Worm (Caenorhabditis elegans) whole organism, mixed stage, embryonic: ENCODE results near the gene K12H6.6.

Experiments used
- bed-3 ChIP-seq: fragments of 200-800 bp; sonication (Bioruptor generic); optimal IDR thresholded peaks from 3 replicates; lab custom pipeline; 2018; ENCODE audit warnings: mild to moderate bottlenecking, missing genetic modification characterization, moderate library complexity, missing compliant biosample characterization
- ceh-39 ChIP-seq: fragments of 150-350 bp; optimal IDR thresholded peaks from 2 replicates; lab custom pipeline; 2014; ENCODE audit warnings: missing biosample characterization, missing genetic modification characterization
- ceh-43 ChIP-seq: fragments of 200-800 bp; sonication (Bioruptor generic); optimal IDR thresholded peaks from 2 replicates; lab custom pipeline; 2018; ENCODE audit warnings: mild to moderate bottlenecking, missing genetic modification characterization, moderate library complexity, missing compliant biosample characterization
- ceh-83 ChIP-seq: fragments of 200-800 bp; sonication (Bioruptor generic); optimal IDR thresholded peaks from 2 replicates; lab custom pipeline; 2018; ENCODE audit warnings: mild to moderate bottlenecking, missing genetic modification characterization, missing compliant biosample characterization
- cnd-1 ChIP-seq: fragments of 200-800 bp; sonication (Bioruptor generic); optimal IDR thresholded peaks from 2 replicates; lab custom pipeline; 2018; ENCODE audit warnings: mild to moderate bottlenecking, missing genetic modification characterization, missing compliant biosample characterization
- drap-1 ChIP-seq: fragments of 200-800 bp; sonication (Bioruptor generic); optimal IDR thresholded peaks from 3 replicates; lab custom pipeline; 2018; ENCODE audit warnings: mild to moderate bottlenecking, missing genetic modification characterization, missing compliant biosample characterization
- elt-1 ChIP-seq: sonication (generic microtip); optimal IDR thresholded peaks from 2 replicates; lab custom pipeline; 2017; ENCODE audit warnings: missing genetic modification characterization, mild to moderate bottlenecking, missing compliant biosample characterization, antibody characterized with exemption, moderate library complexity, borderline replicate concordance; ENCODE audit not compliant: insufficient read depth
- elt-3 ChIP-seq: fragments of 150-350 bp; optimal IDR thresholded peaks from 2 replicates; lab custom pipeline; 2014; ENCODE audit warnings: missing biosample characterization, missing genetic modification characterization
- ham-2 ChIP-seq: fragments of 200-800 bp; sonication (Bioruptor generic); optimal IDR thresholded peaks from 2 replicates; lab custom pipeline; 2018; ENCODE audit warnings: mild to moderate bottlenecking, missing genetic modification characterization, missing compliant biosample characterization
- hlh-1 ChIP-seq: fragments of 150-350 bp; optimal IDR thresholded peaks from 2 replicates; lab custom pipeline; 2014; ENCODE audit warnings: missing biosample characterization, missing genetic modification reagents, missing genetic modification characterization
- lin-32 ChIP-seq: fragments of 200-800 bp; sonication (Bioruptor generic); optimal IDR thresholded peaks from 2 replicates; lab custom pipeline; 2018; ENCODE audit warnings: mild to moderate bottlenecking, missing genetic modification characterization, missing compliant biosample characterization
- lsy-2 ChIP-seq: fragments of 150-350 bp; optimal IDR thresholded peaks from 2 replicates; lab custom pipeline; 2014; ENCODE audit warnings: missing biosample characterization, missing genetic modification characterization
- mab-5 ChIP-seq: fragments of 150-350 bp; optimal IDR thresholded peaks from 2 replicates; lab custom pipeline; 2014; ENCODE audit warnings: missing biosample characterization, missing genetic modification characterization
- nhr-237 ChIP-seq: fragments of 150-350 bp; optimal IDR thresholded peaks from 2 replicates; lab custom pipeline; 2014; ENCODE audit warnings: missing biosample characterization, missing genetic modification characterization
- pha-4 ChIP-seq: fragments of 150-350 bp; optimal IDR thresholded peaks from 2 replicates; lab custom pipeline; 2018; ENCODE audit warnings: missing biosample characterization, missing genetic modification reagents, missing genetic modification characterization
- sem-2 ChIP-seq: fragments of 200-800 bp; sonication (Bioruptor generic); optimal IDR thresholded peaks from 2 replicates; lab custom pipeline; 2018; ENCODE audit warnings: mild to moderate bottlenecking, missing genetic modification characterization, missing compliant biosample characterization
- sptf-1 ChIP-seq: sonication (generic microtip); optimal IDR thresholded peaks from 2 replicates; lab custom pipeline; 2017; ENCODE audit warnings: mild to moderate bottlenecking, missing genetic modification characterization, moderate library complexity, missing compliant biosample characterization
- tbx-8 ChIP-seq: fragments of 200-800 bp; sonication (Bioruptor generic); optimal IDR thresholded peaks from 2 replicates; lab custom pipeline; 2018; ENCODE audit warnings: mild to moderate bottlenecking, missing genetic modification characterization, moderate library complexity, missing compliant biosample characterization
- unc-120 ChIP-seq: sonication (generic microtip); optimal IDR thresholded peaks from 2 replicates; lab custom pipeline; 2017; ENCODE audit warnings: missing genetic modification characterization, missing compliant biosample characterization; ENCODE audit not compliant: poor library complexity, severe bottlenecking
- unc-39 ChIP-seq: fragments of 150-350 bp; optimal IDR thresholded peaks from 2 replicates; lab custom pipeline; 2014; ENCODE audit warnings: missing biosample characterization, missing genetic modification characterization
- unc-62 ChIP-seq: fragments of 150-350 bp; optimal IDR thresholded peaks from 2 replicates; lab custom pipeline; 2014; ENCODE audit warnings: missing biosample characterization, missing genetic modification reagents, missing genetic modification characterization
- zip-8 ChIP-seq: fragments of 150-350 bp; optimal IDR thresholded peaks from 2 replicates; lab custom pipeline; 2014; ENCODE audit warnings: missing biosample characterization, missing genetic modification characterization
- ztf-11 ChIP-seq: fragments of 150-350 bp; optimal IDR thresholded peaks from 2 replicates; lab custom pipeline; 2014; ENCODE audit warnings: missing biosample characterization, missing genetic modification characterization

K12H6.6 gene

ce11 chrII:2797951-2798350 lies 33.1 kb downstream of the K12H6.6 start:
- TF ChIP-seq elt-1 (tag; lab: Kevin White, UChicago): peak; percentile 3
- no peak for TF ChIP-seq unc-62 (GFP tag; lab: Kevin White, UChicago)

ce11 chrII:2796431-2796830 lies 34.6 kb downstream of the K12H6.6 start:
- no peak for TF ChIP-seq lsy-2
- no peak for TF ChIP-seq lin-32
- TF ChIP-seq unc-39: no peak
- TF ChIP-seq mab-5 (tag; lab: Kevin White, UChicago): no peak
- no peak for TF ChIP-seq elt-3 (tag; lab: Kevin White, UChicago)
- no peak for TF ChIP-seq tbx-8 (GFP tag; lab: Kevin White, UChicago)
- TF ChIP-seq ceh-43 (GFP tag; lab: Kevin White, UChicago): no peak
- TF ChIP-seq pha-4: no peak
- no peak for TF ChIP-seq bed-3 (GFP tag; lab: Kevin White, UChicago)
- TF ChIP-seq sem-2 (GFP tag; lab: Kevin White, UChicago): no peak
- no peak for TF ChIP-seq nhr-237 (tag; lab: Kevin White, UChicago)
- no peak for TF ChIP-seq ceh-39 (tag; lab: Kevin White, UChicago)
- TF ChIP-seq zip-8: no peak
- no peak for TF ChIP-seq unc-62 (GFP tag; lab: Kevin White, UChicago)
- no peak for TF ChIP-seq ceh-83 (GFP tag; lab: Kevin White, UChicago)
- TF ChIP-seq ham-2 (GFP tag; lab: Kevin White, UChicago): no peak

DNA sequence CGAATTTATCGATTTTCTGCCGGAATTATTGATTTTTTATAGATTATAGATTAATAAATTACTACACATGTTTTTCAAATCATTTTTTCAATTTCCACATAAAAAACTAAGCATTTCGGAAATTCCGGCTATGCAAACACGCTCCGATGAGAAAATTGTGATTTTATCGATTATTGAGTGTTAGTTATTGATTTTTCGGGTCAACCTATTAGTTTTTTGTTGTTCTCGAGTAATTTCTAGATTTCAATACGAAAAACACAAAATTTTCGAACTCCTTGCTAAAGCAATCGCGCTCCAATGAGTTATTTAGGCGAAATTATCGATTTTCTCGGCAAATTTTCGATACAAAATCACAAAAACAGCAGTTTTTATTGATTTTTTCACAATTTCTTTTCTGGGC lies 35.6 kb downstream of the K12H6.6 start:
- TF ChIP-seq cnd-1 (tag; lab: Kevin White, UChicago): no peak
- TF ChIP-seq, all 35 proteins: peak for 0

- TF ChIP-seq hlh-1 (tag; lab: Kevin White, UChicago): no peak
- TF ChIP-seq zip-8: no peak
- TF ChIP-seq ceh-39 (tag; lab: Kevin White, UChicago): no peak
- no peak for TF ChIP-seq ceh-83 (GFP tag; lab: Kevin White, UChicago)
- TF ChIP-seq drap-1 (GFP tag; lab: Kevin White, UChicago): no peak
These were observed 39.3 kb downstream of the K12H6.6 start for ce11 chrII:2791693-2792092.

ce11 chrII:2787849-2788248 lies 43.2 kb downstream of the K12H6.6 start:
- TF ChIP-seq unc-62 (GFP tag; lab: Kevin White, UChicago) (no peak), lsy-2 (no peak), ceh-43 (GFP tag; lab: Kevin White, UChicago) (no peak), unc-39 (no peak), bed-3 (GFP tag; lab: Kevin White, UChicago) (no peak)
- TF ChIP-seq, all 35 proteins: peak for 0

- TF ChIP-seq sem-2 (GFP tag; lab: Kevin White, UChicago) (no peak), unc-120 (tag; lab: Kevin White, UChicago) (peak; percentile 7), lsy-2 (peak; percentile 10), ham-2 (GFP tag; lab: Kevin White, UChicago) (no peak), pha-4 (peak; percentile 45)
These were observed 44.0 kb downstream of the K12H6.6 start, which contains the start of the genes F08D12.12 and srpa-72 for ce11 chrII:2787031-2787512. Gene F08D12.12 (minus strand): TSS chrII:2787081. Gene srpa-72 (plus strand): TSS chrII:2787481.

DNA sequence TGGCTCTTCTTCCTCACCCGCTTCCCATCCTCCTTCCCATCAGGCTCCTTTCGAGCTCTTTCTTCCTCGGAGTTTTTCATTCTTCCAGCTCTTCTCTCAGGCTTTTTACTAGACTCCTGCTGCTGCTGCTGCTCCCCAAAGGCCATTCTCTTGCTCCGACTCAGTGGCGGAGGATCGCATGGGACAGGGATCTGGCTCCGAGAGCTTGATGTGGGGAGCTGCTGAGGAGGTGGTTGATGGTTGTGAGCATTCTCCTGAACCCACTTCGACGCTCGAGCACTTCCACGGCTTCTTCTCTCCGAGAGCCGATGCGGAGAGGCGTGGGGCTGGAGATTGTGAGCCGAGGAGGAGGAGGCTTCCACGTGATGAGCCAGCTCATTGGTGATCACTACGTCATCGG lies 45.2 kb downstream of the K12H6.6 start:
- TF ChIP-seq ztf-11 (tag; lab: Kevin White, UChicago): no peak
- TF ChIP-seq, all 35 proteins: peak for 0

- TF ChIP-seq elt-3 (tag; lab: Kevin White, UChicago): no peak
- TF ChIP-seq sptf-1: no peak
- TF ChIP-seq, all 35 proteins: peak for 0
These were observed 47.7 kb downstream of the K12H6.6 start for ce11 chrII:2783380-2783779.

DNA sequence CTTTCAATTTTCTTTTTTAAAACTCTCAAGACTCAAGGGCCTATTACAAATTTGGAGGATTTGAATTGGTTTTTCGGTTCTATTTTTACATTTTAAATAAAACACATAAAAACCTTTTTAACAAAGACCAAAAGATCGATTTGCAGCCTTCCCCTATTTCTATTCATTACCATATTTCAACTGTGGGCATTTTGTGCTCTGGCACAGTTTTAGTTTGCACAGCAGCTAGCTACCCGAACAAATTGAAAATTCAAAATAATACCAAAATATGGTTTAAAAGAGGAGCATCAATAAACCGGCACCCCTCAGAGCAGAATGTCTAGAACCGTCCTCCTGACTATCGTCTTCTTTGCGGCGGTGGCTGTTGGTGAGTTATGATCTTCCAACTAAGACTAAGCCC lies 49.7 kb downstream of the K12H6.6 start, which contains the start of gene F08D12.2:
F08D12.2 (plus strand) TSS at position 301 of the 400 bp plus-strand sequence.
- no peak for TF ChIP-seq nhr-237 (tag; lab: Kevin White, UChicago)
